Worm (Caenorhabditis elegans) whole organism, L2 larva: Measurements from ENCODE around the gene hst-3.2.

Experiments
- F13H6.1 ChIP-seq: sonication (generic microtip); optimal IDR thresholded peaks from 2 replicates; lab custom pipeline; 2016; ENCODE audit warnings: missing genetic modification characterization, missing compliant biosample characterization
- crh-2 ChIP-seq: sonication (generic microtip); optimal IDR thresholded peaks from 2 replicates; lab custom pipeline; 2017; ENCODE audit warnings: missing biosample characterization, missing genetic modification characterization
- fos-1 ChIP-seq: fragments of 150-350 bp; optimal IDR thresholded peaks from 2 replicates; lab custom pipeline; 2014; ENCODE audit warnings: missing biosample characterization, missing genetic modification characterization
- gmeb-1 ChIP-seq: fragments of 150-350 bp; optimal IDR thresholded peaks from 2 replicates; lab custom pipeline; 2014; ENCODE audit warnings: missing biosample characterization, missing genetic modification characterization
- lsy-2 ChIP-seq, 2 experiments: fragments of 150-350 bp in 1 of 2; sonication (generic microtip) in 1 of 2; optimal IDR thresholded peaks; 2 replicates each; lab custom pipeline; 2014 to 2017; ENCODE audit warnings: missing biosample characterization in 2 of 2, missing genetic modification characterization in 2 of 2
- mab-5 ChIP-seq: fragments of 150-350 bp; optimal IDR thresholded peaks from 2 replicates; lab custom pipeline; 2014; ENCODE audit warnings: missing biosample characterization, missing genetic modification characterization
- nhr-11 ChIP-seq: fragments of 150-350 bp; optimal IDR thresholded peaks from 2 replicates; lab custom pipeline; 2014; ENCODE audit warnings: missing biosample characterization, missing genetic modification characterization
- nhr-12 ChIP-seq: fragments of 150-350 bp; optimal IDR thresholded peaks from 2 replicates; lab custom pipeline; 2014; ENCODE audit warnings: missing biosample characterization, missing genetic modification characterization
- nhr-25 ChIP-seq: fragments of 150-350 bp; sonication (generic microtip); optimal IDR thresholded peaks from 3 replicates; lab custom pipeline; 2014; ENCODE audit warnings: missing biosample characterization, missing genetic modification characterization
- unc-62 ChIP-seq: fragments of 150-350 bp; optimal IDR thresholded peaks from 2 replicates; lab custom pipeline; 2014; ENCODE audit warnings: missing biosample characterization, missing genetic modification reagents, missing genetic modification characterization
- zag-1 ChIP-seq: fragments of 150-350 bp; optimal IDR thresholded peaks from 2 replicates; lab custom pipeline; 2014; ENCODE audit warnings: missing biosample characterization, missing genetic modification characterization
- ztf-1 ChIP-seq: fragments of 200-800 bp; sonication (Bioruptor generic); conservative IDR thresholded peaks from 2 replicates; pipeline ENCODE4 v1.3.6; 2022; ENCODE audit warnings: missing genetic modification characterization, missing compliant biosample characterization

The hst-3.2 gene

DNA sequence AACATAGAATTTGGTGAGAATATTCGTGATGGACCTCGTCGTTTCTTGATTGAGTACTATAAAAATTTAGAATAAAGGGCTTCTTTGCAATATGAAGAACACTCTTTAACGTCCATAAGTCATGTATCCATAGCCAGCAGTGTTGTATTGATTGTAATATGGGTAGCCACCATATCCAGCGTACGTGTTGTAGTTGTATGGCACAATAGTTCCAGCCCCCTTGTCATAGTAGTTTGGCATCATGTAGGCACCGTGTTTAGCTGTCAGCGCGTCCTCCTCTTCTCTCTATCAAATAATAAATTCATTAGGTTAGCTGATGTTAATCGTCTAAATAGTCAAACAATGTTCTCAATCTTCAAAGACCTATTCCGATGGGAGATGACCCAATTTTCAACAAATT, 50.5 kb downstream of the hst-3.2 start:
- no peak for TF ChIP-seq nhr-25 (tag; lab: Kevin White, UChicago)
- no peak for TF ChIP-seq crh-2 (tag; lab: Kevin White, UChicago)
- TF ChIP-seq fos-1 (tag; lab: Kevin White, UChicago) = no peak
- TF ChIP-seq gmeb-1 (tag; lab: Kevin White, UChicago) = no peak
- no peak for TF ChIP-seq nhr-12
- no peak for TF ChIP-seq lsy-2 (tag; optimal IDR thresholded peaks at IDR 0.05; lab: Kevin White, UChicago)
- TF ChIP-seq mab-5 (tag; lab: Kevin White, UChicago) = no peak
- no peak for TF ChIP-seq nhr-11 (tag; lab: Kevin White, UChicago)
- TF ChIP-seq unc-62 = no peak
- no peak for TF ChIP-seq ztf-1 (GFP tag; lab: Robert Waterston, UW)

DNA sequence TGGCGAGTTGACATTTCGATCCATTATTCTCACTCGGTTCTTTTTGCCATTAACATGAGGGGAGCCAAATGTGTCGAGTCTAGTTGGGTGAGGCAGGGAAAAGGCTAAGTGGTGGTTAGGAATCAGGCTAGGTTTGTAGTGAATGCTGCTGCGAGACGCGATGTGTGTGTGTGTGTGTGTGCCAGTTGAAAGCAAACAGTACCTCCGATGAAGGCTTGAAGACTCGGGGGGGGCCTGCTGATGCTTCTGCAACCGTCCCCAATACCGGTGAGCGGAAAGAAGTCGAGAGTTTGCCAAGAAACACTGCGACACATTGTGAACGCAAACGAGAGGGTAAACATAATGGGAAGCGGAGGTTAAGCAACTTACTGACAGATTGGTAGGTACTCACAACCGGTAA, 52.8 kb downstream of the hst-3.2 start, which contains the start of gene F53B3.3:
Gene F53B3.3, minus strand, starts transcription at position 101 of the 400 bp plus-strand sequence.
- TF ChIP-seq zag-1 (no peak), F13H6.1 (tag; lab: Kevin White, UChicago) (peak; percentile 41)
